Worm (Caenorhabditis elegans) whole organism, L2 larva: Measurements from ENCODE around the gene F49C12.7.

Source experiments
- mab-5 ChIP-seq: fragments of 150-350 bp; optimal IDR thresholded peaks from 2 replicates; lab custom pipeline; 2014; ENCODE audit warnings: missing biosample characterization, missing genetic modification characterization
- mdl-1 ChIP-seq, 2 experiments: fragments of 150-350 bp in 1 of 2; sonication (generic microtip) in 1 of 2; optimal IDR thresholded peaks; 2 replicates each; lab custom pipeline; 2017; ENCODE audit warnings: missing biosample characterization in 2 of 2, missing genetic modification characterization in 2 of 2
- nhr-129 ChIP-seq: fragments of 150-350 bp; optimal IDR thresholded peaks from 2 replicates; lab custom pipeline; 2014; ENCODE audit warnings: missing biosample characterization, missing genetic modification characterization
- nhr-23 ChIP-seq: fragments of 150-350 bp; optimal IDR thresholded peaks from 2 replicates; lab custom pipeline; 2014; ENCODE audit warnings: missing biosample characterization, missing genetic modification reagents, missing genetic modification characterization

DNA sequence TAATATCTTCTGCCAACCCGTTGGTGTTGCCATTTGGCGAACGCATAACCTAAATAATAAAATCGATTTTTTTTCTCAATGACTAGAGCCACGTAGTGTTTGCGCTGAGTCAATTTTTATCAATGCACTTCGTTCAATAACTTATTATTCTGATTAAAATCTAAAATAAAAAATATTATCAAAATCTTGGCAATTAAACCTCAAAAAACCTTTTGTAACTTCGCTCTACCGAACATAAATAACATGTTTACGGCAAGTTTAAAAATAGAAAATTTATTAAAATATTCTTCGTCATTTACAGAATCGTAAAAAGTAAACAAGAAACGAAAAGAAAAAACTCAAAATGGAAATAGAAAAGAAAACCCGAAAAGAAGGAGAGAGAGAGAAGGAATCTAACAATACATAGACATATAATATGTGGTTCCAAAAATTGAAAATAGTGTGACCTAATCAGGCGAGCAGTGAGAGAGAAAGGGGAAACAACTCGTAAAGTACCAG is 30.4 kb upstream of the F49C12.7 start, which contains the start of gene pigc-1:
- TF ChIP-seq mab-5 (no peak), mdl-1 (tag; optimal IDR thresholded peaks at IDR 0.05; lab: Kevin White, UChicago) (no peak), nhr-23 (tag; lab: Kevin White, UChicago) (no peak), nhr-129 (tag; lab: Kevin White, UChicago) (no peak)
